Fruit fly (Drosophila melanogaster) whole organism, embryonic: Measurements from ENCODE around the gene CG45066.
A peak's percentile ranks its signal among the peaks of the same experiment; 100 is the strongest.

Experiments used
- B-H1 ChIP-seq: fragments of 200-800 bp; sonication (Bioruptor generic); IDR thresholded peaks from 3 replicates; pipeline ENCODE4 v1.3.6; 2022; ENCODE audit warnings: missing biosample characterization, missing genetic modification characterization
- CG10209 ChIP-seq: fragments of 200-800 bp; sonication (Bioruptor generic); optimal IDR thresholded peaks from 3 replicates; lab custom pipeline; 2017; ENCODE audit warnings: missing biosample characterization, mild to moderate bottlenecking, missing genetic modification characterization, missing genetic modification reagents
- CG10267 ChIP-seq: fragments of 200-800 bp; sonication (Bioruptor generic); optimal IDR thresholded peaks from 2 replicates; lab custom pipeline; 2018; ENCODE audit warnings: missing biosample characterization, mild to moderate bottlenecking, missing genetic modification characterization, moderate library complexity
- CG10274 ChIP-seq: fragments of 200-800 bp; sonication (Bioruptor generic); optimal IDR thresholded peaks from 3 replicates; lab custom pipeline; 2017; ENCODE audit warnings: missing biosample characterization, mild to moderate bottlenecking, missing genetic modification characterization
- CG10431 ChIP-seq: fragments of 200-800 bp; sonication (Bioruptor generic); optimal IDR thresholded peaks from 3 replicates; lab custom pipeline; 2018; ENCODE audit warnings: missing biosample characterization, mild to moderate bottlenecking, missing genetic modification characterization
- CG10979 ChIP-seq: fragments of 200-800 bp; sonication (Bioruptor generic); optimal IDR thresholded peaks from 2 replicates; lab custom pipeline; 2018; ENCODE audit warnings: missing biosample characterization, mild to moderate bottlenecking, missing genetic modification characterization, moderate library complexity
- CG12942 ChIP-seq: fragments of 200-800 bp; sonication (Bioruptor generic); optimal IDR thresholded peaks from 3 replicates; lab custom pipeline; 2016; ENCODE audit warnings: missing biosample characterization, missing genetic modification characterization
- CG13123 ChIP-seq: fragments of 200-800 bp; sonication (Bioruptor generic); optimal IDR thresholded peaks from 2 replicates; lab custom pipeline; 2016; ENCODE audit warnings: missing biosample characterization, missing genetic modification characterization
- CG13424 ChIP-seq: fragments of 200-800 bp; sonication (Bioruptor generic); optimal IDR thresholded peaks from 2 replicates; lab custom pipeline; 2019; ENCODE audit warnings: missing biosample characterization, mild to moderate bottlenecking, missing genetic modification characterization, moderate library complexity
- CG14667 ChIP-seq: fragments of 200-800 bp; sonication (Bioruptor generic); IDR thresholded peaks from 2 replicates; pipeline ENCODE4 v1.3.6; 2022; ENCODE audit warnings: missing biosample characterization, missing genetic modification characterization
- CG17361 ChIP-seq: fragments of 200-800 bp; sonication (Bioruptor generic); IDR thresholded peaks from 3 replicates; pipeline ENCODE4 v1.3.6; 2022; ENCODE audit warnings: missing biosample characterization, missing genetic modification characterization
- CG2199 ChIP-seq: fragments of 200-800 bp; sonication (Bioruptor generic); IDR thresholded peaks from 3 replicates; pipeline ENCODE4 v1.3.6; 2022; ENCODE audit warnings: missing biosample characterization, missing genetic modification characterization
- CG2678 ChIP-seq: fragments of 200-800 bp; sonication (Bioruptor generic); optimal IDR thresholded peaks from 3 replicates; lab custom pipeline; 2019; ENCODE audit warnings: missing biosample characterization, mild to moderate bottlenecking, missing genetic modification characterization, moderate library complexity
- CG2712 ChIP-seq: fragments of 200-800 bp; optimal IDR thresholded peaks from 3 replicates; lab custom pipeline; 2019; ENCODE audit warnings: missing biosample characterization, mild to moderate bottlenecking, missing genetic modification characterization, moderate library complexity
- CG30020 ChIP-seq: fragments of 200-800 bp; optimal IDR thresholded peaks from 2 replicates; lab custom pipeline; 2019; ENCODE audit warnings: missing biosample characterization, mild to moderate bottlenecking, missing genetic modification characterization, moderate library complexity
- CG31441 ChIP-seq: fragments of 200-800 bp; sonication (Bioruptor generic); IDR thresholded peaks from 2 replicates; pipeline ENCODE4 v1.3.6; 2022; ENCODE audit warnings: missing biosample characterization, missing genetic modification characterization
- CG3163 ChIP-seq: fragments of 200-800 bp; sonication (Bioruptor generic); optimal IDR thresholded peaks from 3 replicates; lab custom pipeline; 2016; ENCODE audit warnings: missing biosample characterization, missing genetic modification characterization
- CG3995 ChIP-seq: fragments of 200-800 bp; sonication (Bioruptor generic); optimal IDR thresholded peaks from 3 replicates; lab custom pipeline; 2016; ENCODE audit warnings: missing biosample characterization, missing genetic modification characterization
- CG42726 ChIP-seq: fragments of 200-800 bp; sonication (Bioruptor generic); IDR thresholded peaks from 2 replicates; pipeline ENCODE4 v1.3.6; 2022; ENCODE audit warnings: missing biosample characterization, missing genetic modification characterization; ENCODE audit not compliant: partially characterized antibody
- CG4730 ChIP-seq: fragments of 200-800 bp; sonication (Bioruptor generic); IDR thresholded peaks from 2 replicates; pipeline ENCODE4 v1.3.6; 2022; ENCODE audit warnings: missing biosample characterization, missing genetic modification characterization
- CG8924 ChIP-seq: fragments of 200-800 bp; optimal IDR thresholded peaks from 3 replicates; lab custom pipeline; 2019; ENCODE audit warnings: missing biosample characterization, mild to moderate bottlenecking, missing genetic modification characterization, moderate library complexity
- CG8944 ChIP-seq: fragments of 200-800 bp; sonication (Bioruptor generic); optimal IDR thresholded peaks from 3 replicates; lab custom pipeline; 2016; ENCODE audit warnings: missing biosample characterization, missing genetic modification characterization
- CG9609 ChIP-seq: fragments of 200-800 bp; sonication (Bioruptor generic); optimal IDR thresholded peaks from 3 replicates; lab custom pipeline; 2016; ENCODE audit warnings: missing biosample characterization, missing genetic modification characterization
- CG9817 ChIP-seq: fragments of 200-800 bp; sonication (Bioruptor generic); optimal IDR thresholded peaks from 2 replicates; lab custom pipeline; 2018; ENCODE audit warnings: missing biosample characterization, mild to moderate bottlenecking, missing genetic modification characterization, moderate library complexity
- Camta ChIP-seq: fragments of 200-800 bp; sonication (Bioruptor generic); optimal IDR thresholded peaks from 2 replicates; lab custom pipeline; 2016; ENCODE audit warnings: missing biosample characterization, missing genetic modification characterization
- E2f2 ChIP-seq: fragments of 200-800 bp; sonication (Bioruptor generic); IDR thresholded peaks from 2 replicates; pipeline ENCODE4 v1.3.6; 2022; ENCODE audit warnings: missing biosample characterization, missing genetic modification characterization
- Ets97D ChIP-seq: fragments of 200-800 bp; sonication (Bioruptor generic); optimal IDR thresholded peaks from 3 replicates; lab custom pipeline; 2016; ENCODE audit warnings: missing biosample characterization, missing genetic modification characterization
- Fer2 ChIP-seq: fragments of 200-800 bp; sonication (Bioruptor generic); optimal IDR thresholded peaks from 2 replicates; lab custom pipeline; 2018; ENCODE audit warnings: missing biosample characterization, mild to moderate bottlenecking, missing genetic modification characterization, moderate library complexity
- Jarid2 ChIP-seq: fragments of 200-800 bp; sonication (Bioruptor generic); optimal IDR thresholded peaks from 3 replicates; lab custom pipeline; 2017; ENCODE audit warnings: mild to moderate bottlenecking, missing biosample characterization, missing genetic modification reagents, missing genetic modification characterization
- Lim3 ChIP-seq: fragments of 200-800 bp; sonication (Bioruptor generic); IDR thresholded peaks from 2 replicates; pipeline ENCODE4 v1.3.6; 2022; ENCODE audit warnings: missing biosample characterization, missing genetic modification characterization
- MTF-1 ChIP-seq: fragments of 200-800 bp; sonication (Bioruptor generic); optimal IDR thresholded peaks from 2 replicates; lab custom pipeline; 2018; ENCODE audit warnings: missing biosample characterization, mild to moderate bottlenecking, missing genetic modification characterization, borderline replicate concordance
- Max ChIP-seq: fragments of 200-800 bp; sonication (Bioruptor generic); optimal IDR thresholded peaks from 2 replicates; lab custom pipeline; 2016; ENCODE audit warnings: missing biosample characterization, mild to moderate bottlenecking, missing genetic modification characterization
- Ravus ChIP-seq: fragments of 200-800 bp; sonication (Bioruptor generic); IDR thresholded peaks from 2 replicates; pipeline ENCODE4 v1.3.6; 2022; ENCODE audit warnings: missing biosample characterization, missing genetic modification characterization
- Rx ChIP-seq: fragments of 200-800 bp; sonication (Bioruptor generic); IDR thresholded peaks from 2 replicates; pipeline ENCODE4 v1.3.6; 2022; ENCODE audit warnings: missing biosample characterization, missing genetic modification characterization
- Sry-δ ChIP-seq: fragments of 200-800 bp; sonication (Bioruptor generic); optimal IDR thresholded peaks from 2 replicates; lab custom pipeline; 2016; ENCODE audit warnings: missing biosample characterization, missing genetic modification characterization
- Vsx1 ChIP-seq: fragments of 200-800 bp; sonication (Bioruptor generic); optimal IDR thresholded peaks from 2 replicates; lab custom pipeline; 2017; ENCODE audit warnings: missing biosample characterization, mild to moderate bottlenecking, missing genetic modification characterization, missing genetic modification reagents
- ato ChIP-seq: fragments of 200-800 bp; sonication (Bioruptor generic); IDR thresholded peaks from 2 replicates; pipeline ENCODE4 v1.3.6; 2022; ENCODE audit warnings: missing biosample characterization, missing genetic modification characterization; ENCODE audit not compliant: partially characterized antibody
- caup ChIP-seq: fragments of 200-800 bp; sonication (Bioruptor generic); optimal IDR thresholded peaks from 3 replicates; lab custom pipeline; 2017; ENCODE audit warnings: missing biosample characterization, mild to moderate bottlenecking, missing genetic modification characterization, moderate library complexity; ENCODE audit not compliant: severe bottlenecking
- esg ChIP-seq: fragments of 200-800 bp; sonication (Bioruptor generic); conservative IDR thresholded peaks from 2 replicates; pipeline ENCODE4 v1.3.6; 2022; ENCODE audit warnings: missing biosample characterization, missing genetic modification characterization
- gsb ChIP-seq: fragments of 200-800 bp; sonication (Bioruptor generic); IDR thresholded peaks from 2 replicates; pipeline ENCODE4 v1.3.6; 2022; ENCODE audit warnings: missing biosample characterization, missing genetic modification characterization
- ken ChIP-seq: fragments of 200-800 bp; sonication (Bioruptor generic); IDR thresholded peaks from 3 replicates; pipeline ENCODE4 v1.3.6; 2022; ENCODE audit warnings: missing biosample characterization, missing genetic modification characterization
- lab ChIP-seq: fragments of 200-800 bp; sonication (Bioruptor generic); optimal IDR thresholded peaks from 3 replicates; lab custom pipeline; 2017; ENCODE audit warnings: missing biosample characterization, missing genetic modification characterization, mild to moderate bottlenecking, moderate library complexity, missing genetic modification reagents
- lilli ChIP-seq: fragments of 200-800 bp; sonication (Bioruptor generic); optimal IDR thresholded peaks from 3 replicates; lab custom pipeline; 2016; ENCODE audit warnings: missing biosample characterization, missing genetic modification characterization
- mam ChIP-seq: fragments of 200-800 bp; sonication (Bioruptor generic); optimal IDR thresholded peaks from 3 replicates; lab custom pipeline; 2016; ENCODE audit warnings: missing biosample characterization, missing genetic modification characterization
- pzg ChIP-seq: fragments of 200-800 bp; sonication (Bioruptor generic); optimal IDR thresholded peaks from 3 replicates; lab custom pipeline; 2018; ENCODE audit warnings: missing biosample characterization, mild to moderate bottlenecking, missing genetic modification characterization, moderate library complexity
- row ChIP-seq: fragments of 200-800 bp; sonication (Bioruptor generic); IDR thresholded peaks from 3 replicates; pipeline ENCODE4 v1.3.6; 2022; ENCODE audit warnings: missing biosample characterization, missing genetic modification characterization
- sug ChIP-seq: fragments of 200-800 bp; optimal IDR thresholded peaks from 2 replicates; lab custom pipeline; 2019; ENCODE audit warnings: missing biosample characterization, mild to moderate bottlenecking, missing genetic modification characterization, moderate library complexity
- trem ChIP-seq: fragments of 200-800 bp; optimal IDR thresholded peaks from 3 replicates; lab custom pipeline; 2019; ENCODE audit warnings: missing biosample characterization, mild to moderate bottlenecking, missing genetic modification characterization, moderate library complexity

The CG45066 gene

dm6 chr3L:3070274-3071204 is 40.5 kb downstream of the CG45066 start, which contains the start of the genes CG32486 and PAN3 (continued):
- TF ChIP-seq Vsx1 (GFP tag; lab: Kevin White, UChicago) (peak; percentile 49), ato (GFP tag; lab: Robert Waterston, UW) (peak; percentile 75), gsb (GFP tag; lab: Robert Waterston, UW) (peak; percentile 38), CG3995 (GFP tag; lab: Kevin White, UChicago) (peak; percentile 62), CG2199 (GFP tag; lab: Robert Waterston, UW) (0 out of 3 replicates have a peak, but pooled peaks have one; percentile 42), Camta (GFP tag; lab: Kevin White, UChicago) (peak; percentile 13), lab (GFP tag; lab: Kevin White, UChicago) (peak; percentile 80), trem (tag; lab: Kevin White, UChicago) (peak; percentile 93), sug (tag; lab: Kevin White, UChicago) (peak; percentile 74), CG8944 (peak; percentile 6), MTF-1 (GFP tag; lab: Kevin White, UChicago) (peak; percentile 77), CG30020 (tag; lab: Kevin White, UChicago) (peak; percentile 67), CG42726 (GFP tag; lab: Robert Waterston, UW) (peak; percentile 86), CG10979 (no peak), CG10431 (GFP tag; lab: Kevin White, UChicago) (peak; percentile 62), CG10274 (GFP tag; lab: Kevin White, UChicago) (no peak), mam (GFP tag; lab: Kevin White, UChicago) (no peak), CG13123 (GFP tag; lab: Kevin White, UChicago) (peak; percentile 20), Rx (GFP tag; lab: Robert Waterston, UW) (0 out of 2 replicates have a peak, but pooled peaks have one; percentile 33), CG12942 (GFP tag; lab: Kevin White, UChicago) (peak; percentile 31), Sry-δ (GFP tag; lab: Kevin White, UChicago) (peak; percentile 63), CG9817 (peak; percentile 31), CG3163 (GFP tag; lab: Kevin White, UChicago) (peak; percentile 68), CG9609 (no peak), Jarid2 (GFP tag; lab: Kevin White, UChicago) (peak; percentile 94), CG31441 (GFP tag; lab: Robert Waterston, UW) (peak; percentile 41), pzg (peak; percentile 97), esg (GFP tag; lab: Robert Waterston, UW) (no peak), CG2712 (tag; lab: Kevin White, UChicago) (peak; percentile 66), CG10267 (tag; lab: Kevin White, UChicago) (peak; percentile 80), Max (GFP tag; lab: Kevin White, UChicago) (peak; percentile 35), caup (GFP tag; lab: Kevin White, UChicago) (peak; percentile 75), row (GFP tag; lab: Robert Waterston, UW) (peak; percentile 53), Ravus (GFP tag; lab: Robert Waterston, UW) (no peak), CG17361 (GFP tag; lab: Robert Waterston, UW) (peak; percentile 43; the same call in 2 of the 3 replicates), CG8924 (tag; lab: Kevin White, UChicago) (peak; percentile 68), CG4730 (GFP tag; lab: Robert Waterston, UW) (no peak), CG13424 (tag; lab: Kevin White, UChicago) (peak; percentile 43), CG10209 (peak; percentile 48), CG2678 (tag; lab: Kevin White, UChicago) (peak; percentile 42), Lim3 (no peak), B-H1 (GFP tag; lab: Robert Waterston, UW) (peak; percentile 20; the same call in 1 of the 3 replicates), Ets97D (GFP tag; lab: Kevin White, UChicago) (peak; percentile 91), ken (GFP tag; lab: Robert Waterston, UW) (peak; percentile 74), CG14667 (GFP tag; lab: Robert Waterston, UW) (no peak), Fer2 (no peak), E2f2 (GFP tag; lab: Robert Waterston, UW) (peak; percentile 42; the same call in 1 of the 2 replicates), lilli (GFP tag; lab: Kevin White, UChicago) (peak; percentile 42)
